Worm (Caenorhabditis elegans) whole organism, L2 larva: Measurements from ENCODE around the gene sptl-3.

Experiments
- R02D3.7 ChIP-seq: fragments of 150-350 bp; optimal IDR thresholded peaks from 2 replicates; lab custom pipeline; 2014; ENCODE audit warnings: missing biosample characterization, missing genetic modification characterization
- ceh-16 ChIP-seq: fragments of 150-350 bp; optimal IDR thresholded peaks from 2 replicates; lab custom pipeline; 2014; ENCODE audit warnings: missing biosample characterization, missing genetic modification characterization
- lin-39 ChIP-seq: fragments of 150-350 bp; optimal IDR thresholded peaks from 2 replicates; lab custom pipeline; 2014; ENCODE audit warnings: missing biosample characterization, missing genetic modification reagents, missing genetic modification characterization
- skn-1 ChIP-seq: sonication (generic microtip); optimal IDR thresholded peaks from 2 replicates; lab custom pipeline; 2017; ENCODE audit warnings: missing biosample characterization, missing genetic modification characterization
- unc-55 ChIP-seq: fragments of 150-350 bp; sonication (generic microtip); optimal IDR thresholded peaks from 3 replicates; lab custom pipeline; 2014; ENCODE audit warnings: missing biosample characterization, missing genetic modification reagents, missing genetic modification characterization

DNA sequence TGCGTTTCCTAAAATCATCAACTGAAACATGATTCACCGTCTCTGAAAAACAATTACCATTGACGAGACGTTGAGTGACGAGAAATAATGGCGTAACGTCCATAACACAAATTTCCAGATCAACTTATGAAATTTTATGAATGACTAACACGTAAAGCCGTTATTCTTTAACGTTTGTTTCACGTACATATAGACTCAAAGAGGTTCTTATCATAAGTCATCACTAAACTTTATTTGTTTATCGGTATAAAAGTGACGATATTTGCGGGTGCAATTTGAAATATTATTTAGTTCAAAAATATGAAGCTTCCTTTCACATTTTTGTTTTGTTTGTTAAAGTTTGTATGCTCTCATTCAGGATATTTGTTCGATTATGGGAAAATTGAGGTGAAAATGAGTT lies 6.1 kb downstream of the sptl-3 start, which contains the start of gene oac-3:
- TF ChIP-seq skn-1 (tag; lab: Kevin White, UChicago) = no peak
- no peak for TF ChIP-seq ceh-16 (tag; lab: Kevin White, UChicago)
- TF ChIP-seq R02D3.7 (tag; lab: Kevin White, UChicago) = no peak
- no peak for TF ChIP-seq lin-39 (tag; lab: Kevin White, UChicago)
- TF ChIP-seq unc-55 = no peak
